Fruit fly (Drosophila melanogaster): ENCODE results near the gene CG33796.

dm6 chr3L:16161131-16161530, 8.8 kb downstream of the CG33796 start:
- TF ChIP-seq CG33017 (tag; optimal IDR thresholded peaks at IDR 0.05) (no peak), cnc (optimal IDR thresholded peaks at IDR 0.05) (peak; percentile 42 to 67), Hr96 (GFP tag; optimal IDR thresholded peaks at IDR 0.05) (no peak), CG11617 (GFP tag; optimal IDR thresholded peaks at IDR 0.05) (no peak), ovo (GFP tag; optimal IDR thresholded peaks at IDR 0.05) (no peak), tj (GFP tag; optimal IDR thresholded peaks at IDR 0.05) (no peak)
